Fruit fly (Drosophila melanogaster) whole organism, pupa: ENCODE results near the gene Lasp.

Experiments used
- CG10348 ChIP-seq: fragments of 200-800 bp; sonication (Bioruptor generic); IDR thresholded peaks from 2 replicates; pipeline ENCODE4 v1.3.6; 2022; ENCODE audit warnings: missing biosample characterization, missing genetic modification characterization
- CG12605 ChIP-seq: fragments of 200-800 bp; sonication (Bioruptor generic); IDR thresholded peaks from 2 replicates; pipeline ENCODE4 v1.3.6; 2022; ENCODE audit warnings: missing biosample characterization, missing genetic modification characterization
- CG13204 ChIP-seq: fragments of 200-800 bp; sonication (Bioruptor generic); optimal IDR thresholded peaks from 2 replicates; lab custom pipeline; 2018; ENCODE audit warnings: missing biosample characterization, mild to moderate bottlenecking, missing genetic modification characterization, moderate library complexity
- CG14655 ChIP-seq: fragments of 200-800 bp; sonication (Bioruptor generic); optimal IDR thresholded peaks from 3 replicates; lab custom pipeline; 2017; ENCODE audit warnings: mild to moderate bottlenecking, missing biosample characterization, missing genetic modification reagents, missing genetic modification characterization
- CG15710 ChIP-seq: fragments of 200-800 bp; sonication (Bioruptor generic); optimal IDR thresholded peaks from 2 replicates; lab custom pipeline; 2018; ENCODE audit warnings: missing biosample characterization, mild to moderate bottlenecking, missing genetic modification characterization, moderate library complexity
- CG17806 ChIP-seq: fragments of 200-800 bp; sonication (Bioruptor generic); optimal IDR thresholded peaks from 2 replicates; lab custom pipeline; 2018; ENCODE audit warnings: missing biosample characterization, mild to moderate bottlenecking, missing genetic modification characterization, moderate library complexity
- CG32121 ChIP-seq: fragments of 200-800 bp; sonication (Bioruptor generic); IDR thresholded peaks from 2 replicates; pipeline ENCODE4 v1.3.6; 2022; ENCODE audit warnings: missing biosample characterization, missing genetic modification characterization
- CG34367 ChIP-seq: fragments of 200-800 bp; sonication (Bioruptor generic); optimal IDR thresholded peaks from 2 replicates; lab custom pipeline; 2018; ENCODE audit warnings: missing biosample characterization, mild to moderate bottlenecking, missing genetic modification characterization
- CG4496 ChIP-seq: fragments of 200-800 bp; sonication (Bioruptor generic); IDR thresholded peaks from 3 replicates; pipeline ENCODE4 v1.3.6; 2022; ENCODE audit warnings: missing biosample characterization, missing genetic modification characterization
- CG8159 ChIP-seq: fragments of 200-800 bp; sonication (Bioruptor generic); optimal IDR thresholded peaks from 3 replicates; lab custom pipeline; 2018; ENCODE audit warnings: missing biosample characterization, mild to moderate bottlenecking, missing genetic modification characterization, moderate library complexity
- CG8301 ChIP-seq: fragments of 200-800 bp; sonication (Bioruptor generic); optimal IDR thresholded peaks from 2 replicates; lab custom pipeline; 2018; ENCODE audit warnings: missing biosample characterization, mild to moderate bottlenecking, missing genetic modification characterization
- CG9948 ChIP-seq: fragments of 200-800 bp; sonication (Bioruptor generic); optimal IDR thresholded peaks from 2 replicates; lab custom pipeline; 2018; ENCODE audit warnings: missing biosample characterization, mild to moderate bottlenecking, missing genetic modification characterization, moderate library complexity
- D1 ChIP-seq: fragments of 200-800 bp; sonication (Bioruptor generic); optimal IDR thresholded peaks from 2 replicates; lab custom pipeline; 2018; ENCODE audit warnings: missing biosample characterization, mild to moderate bottlenecking, missing genetic modification characterization, moderate library complexity
- EcR ChIP-seq: fragments of 200-800 bp; sonication (Bioruptor generic); optimal IDR thresholded peaks from 3 replicates; lab custom pipeline; 2019; ENCODE audit warnings: missing biosample characterization, missing genetic modification characterization, mild to moderate bottlenecking, moderate library complexity, missing genetic modification reagents
- Ets98B ChIP-seq: fragments of 200-800 bp; sonication (Bioruptor generic); IDR thresholded peaks from 2 replicates; pipeline ENCODE4 v1.3.6; 2022; ENCODE audit warnings: missing biosample characterization, missing genetic modification characterization
- Pif1A ChIP-seq: fragments of 200-800 bp; sonication (Bioruptor generic); optimal IDR thresholded peaks from 3 replicates; lab custom pipeline; 2016; ENCODE audit warnings: missing biosample characterization, missing genetic modification characterization
- Pif1B ChIP-seq: fragments of 200-800 bp; sonication (Bioruptor generic); optimal IDR thresholded peaks from 3 replicates; lab custom pipeline; 2016; ENCODE audit warnings: missing biosample characterization, missing genetic modification characterization
- Snoo ChIP-seq: fragments of 200-800 bp; sonication (Bioruptor generic); optimal IDR thresholded peaks from 3 replicates; lab custom pipeline; 2017; ENCODE audit warnings: missing biosample characterization, mild to moderate bottlenecking, missing genetic modification characterization, inconsistent platforms
- fd96Ca ChIP-seq: fragments of 200-800 bp; sonication (Bioruptor generic); IDR thresholded peaks from 3 replicates; pipeline ENCODE4 v1.3.6; 2022; ENCODE audit warnings: missing biosample characterization, missing genetic modification characterization
- gl ChIP-seq: fragments of 200-800 bp; sonication (Bioruptor generic); optimal IDR thresholded peaks from 2 replicates; lab custom pipeline; 2018; ENCODE audit warnings: missing biosample characterization, mild to moderate bottlenecking, missing genetic modification characterization
- rn ChIP-seq: fragments of 200-800 bp; sonication (Bioruptor generic); IDR thresholded peaks from 2 replicates; pipeline ENCODE4 v1.3.6; 2022; ENCODE audit warnings: missing biosample characterization, missing genetic modification characterization

The Lasp gene

dm6 chr3L:16748343-16748742, 36.9 kb upstream of the Lasp start:
- TF ChIP-seq CG17806 (tag; lab: Kevin White, UChicago) (peak; percentile 57), CG34367 (tag; lab: Kevin White, UChicago) (peak; percentile 36), CG12605 (GFP tag; lab: Robert Waterston, UW) (no peak), CG15710 (tag; lab: Kevin White, UChicago) (peak; percentile 55), rn (GFP tag; lab: Robert Waterston, UW) (no peak), CG4496 (GFP tag; lab: Robert Waterston, UW) (0 out of 3 replicates have a peak, but pooled peaks have one; percentile 31), CG13204 (GFP tag; lab: Kevin White, UChicago) (no peak), CG8159 (tag; lab: Kevin White, UChicago) (peak; percentile 66), EcR (no peak), CG8301 (tag; lab: Kevin White, UChicago) (peak; percentile 67), Pif1A (peak; percentile 29), fd96Ca (GFP tag; lab: Robert Waterston, UW) (no peak), CG32121 (GFP tag; lab: Robert Waterston, UW) (0 out of 2 replicates have a peak, but pooled peaks have one; percentile 44), D1 (tag; lab: Kevin White, UChicago) (no peak), Ets98B (no peak), CG10348 (GFP tag; lab: Robert Waterston, UW) (no peak), Snoo (peak; percentile 42), CG14655 (GFP tag; lab: Kevin White, UChicago) (peak; percentile 69), CG9948 (tag; lab: Kevin White, UChicago) (peak; percentile 56), gl (tag; lab: Kevin White, UChicago) (no peak), Pif1B (GFP tag; lab: Kevin White, UChicago) (peak; percentile 12)

- no peak for TF ChIP-seq CG13204 (GFP tag; lab: Kevin White, UChicago)
- peak; percentile 20 for TF ChIP-seq CG15710 (tag; lab: Kevin White, UChicago)
- no peak for TF ChIP-seq CG12605 (GFP tag; lab: Robert Waterston, UW)
- peak; percentile 67 for TF ChIP-seq CG9948 (tag; lab: Kevin White, UChicago)
- peak; percentile 31 for TF ChIP-seq CG14655 (GFP tag; lab: Kevin White, UChicago)
- TF ChIP-seq Snoo = no peak
- no peak for TF ChIP-seq CG32121 (GFP tag; lab: Robert Waterston, UW)
- TF ChIP-seq fd96Ca (GFP tag; lab: Robert Waterston, UW) = no peak
- peak; percentile 54 for TF ChIP-seq CG8301 (tag; lab: Kevin White, UChicago)
- peak; percentile 37 for TF ChIP-seq CG8159 (tag; lab: Kevin White, UChicago)
- no peak for TF ChIP-seq rn (GFP tag; lab: Robert Waterston, UW)
Observed at dm6 chr3L:16746586-16747383, 35.3 kb upstream of the Lasp start.

DNA sequence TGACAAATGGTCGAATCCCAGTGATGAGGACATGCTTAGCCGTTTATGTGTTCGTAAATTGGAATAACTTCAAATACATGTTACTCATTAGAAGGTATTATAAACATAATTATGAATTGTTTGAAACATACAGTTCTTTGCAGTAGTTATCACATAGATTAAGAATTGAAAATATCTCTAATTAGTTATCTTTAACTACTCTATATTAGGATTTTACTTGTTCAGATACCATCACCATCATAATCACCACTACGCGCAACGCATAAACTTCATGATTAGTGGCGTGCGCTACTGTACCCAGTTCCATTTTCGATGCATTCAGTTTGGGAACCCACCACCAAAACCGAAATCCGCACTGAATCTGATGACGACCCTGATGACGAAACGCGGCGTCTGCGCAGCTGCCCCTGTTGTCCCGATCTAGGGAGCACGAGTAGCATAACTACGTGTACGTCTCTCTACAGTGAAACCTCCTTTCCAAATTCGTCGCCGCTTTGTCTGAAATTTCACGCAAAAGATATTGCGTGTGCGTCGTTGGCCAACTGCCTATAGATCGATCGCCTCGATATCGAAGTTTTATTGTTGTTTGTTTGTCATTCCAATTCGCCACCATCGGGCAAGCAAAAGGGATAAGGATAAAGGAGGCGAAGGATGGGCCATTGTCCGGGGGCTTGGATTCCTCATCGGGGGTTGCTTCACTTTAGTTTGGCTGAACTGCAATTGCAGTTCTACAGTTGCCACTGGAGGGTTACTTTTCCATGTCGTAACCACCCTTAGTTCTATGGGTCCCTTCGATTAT, 32.6 kb upstream of the Lasp start:
- TF ChIP-seq CG10348 (GFP tag; lab: Robert Waterston, UW) = no peak
- no peak for TF ChIP-seq CG12605 (GFP tag; lab: Robert Waterston, UW)
- no peak for TF ChIP-seq Pif1A
- no peak for TF ChIP-seq CG8301 (tag; lab: Kevin White, UChicago)
- TF ChIP-seq CG17806 (tag; lab: Kevin White, UChicago) = no peak
- TF ChIP-seq Ets98B = no peak
- TF ChIP-seq fd96Ca (GFP tag; lab: Robert Waterston, UW) = no peak
- no peak for TF ChIP-seq CG4496 (GFP tag; lab: Robert Waterston, UW)
- no peak for TF ChIP-seq Snoo
- no peak for TF ChIP-seq CG34367 (tag; lab: Kevin White, UChicago)

DNA sequence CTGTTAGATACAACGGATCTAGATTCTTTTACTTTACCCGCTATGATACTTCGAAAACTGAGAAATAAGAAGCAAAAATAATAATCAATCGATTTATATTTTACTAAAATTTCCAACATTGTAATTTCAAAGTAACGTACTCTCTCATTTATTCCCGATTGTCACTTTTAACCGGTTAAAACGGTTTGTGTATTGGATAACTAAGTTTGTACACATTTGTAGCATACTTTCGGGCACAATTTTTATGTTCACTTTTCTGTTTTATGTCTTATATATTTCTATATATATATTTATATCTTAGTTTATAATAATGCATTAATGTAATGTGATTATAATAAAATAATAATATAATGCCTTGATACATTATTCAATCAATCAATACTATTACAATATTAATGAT, 30.2 kb upstream of the Lasp start:
- TF ChIP-seq CG32121 (GFP tag; lab: Robert Waterston, UW) (no peak), D1 (tag; lab: Kevin White, UChicago) (peak; percentile 67)

DNA sequence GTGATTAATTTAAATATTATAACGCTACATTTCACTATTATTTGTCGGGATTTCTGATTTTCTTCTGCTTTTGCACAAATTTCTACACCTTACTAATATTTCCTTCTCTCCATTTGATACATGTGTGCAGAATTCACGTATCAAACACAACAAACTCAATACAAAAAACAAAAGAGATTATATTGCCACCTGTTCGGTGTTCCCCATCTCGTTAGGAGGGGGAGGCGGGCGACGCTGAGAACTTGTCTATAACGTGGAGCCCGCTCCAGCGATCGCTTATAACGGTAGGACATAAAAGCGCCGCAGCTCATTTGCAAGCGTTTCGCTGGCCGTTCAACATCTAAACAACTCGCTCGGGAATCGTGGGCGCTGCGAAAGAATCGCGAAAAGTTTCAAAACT, 21.8 kb upstream of the Lasp start, which contains the start of gene CG9701:
TSS of gene CG9701 (plus strand) at position 301 of the 400 bp plus-strand sequence.
- TF ChIP-seq CG13204 (GFP tag; lab: Kevin White, UChicago) = no peak
- TF ChIP-seq D1 (tag; lab: Kevin White, UChicago) = no peak
- no peak for TF ChIP-seq fd96Ca (GFP tag; lab: Robert Waterston, UW)
- TF ChIP-seq CG12605 (GFP tag; lab: Robert Waterston, UW) = no peak
- no peak for TF ChIP-seq Pif1A
- no peak for TF ChIP-seq CG4496 (GFP tag; lab: Robert Waterston, UW)

DNA sequence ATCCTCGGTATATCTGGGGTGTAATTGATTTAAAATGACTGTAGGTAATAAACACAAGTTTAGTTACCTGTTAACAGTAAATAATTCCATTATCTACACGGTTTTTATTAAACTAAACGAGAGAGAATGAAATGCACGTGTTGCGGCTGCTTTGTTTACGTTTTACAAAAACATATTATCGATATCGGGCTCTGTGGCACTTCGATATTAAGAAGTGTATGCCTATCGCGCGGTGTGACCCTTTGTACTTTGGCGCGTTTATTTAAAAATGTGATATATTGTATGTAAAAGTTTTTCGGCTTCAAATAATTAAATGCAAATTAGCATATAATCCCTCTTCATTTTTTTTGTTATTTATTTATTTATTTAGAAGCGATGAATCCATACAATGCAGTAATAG, 19.2 kb upstream of the Lasp start, which contains the start of gene Dbp73D:
TSS of gene Dbp73D (minus strand) at position 174 of the 400 bp plus-strand sequence.
- TF ChIP-seq Ets98B (no peak), CG15710 (tag; lab: Kevin White, UChicago) (no peak), CG13204 (GFP tag; lab: Kevin White, UChicago) (no peak), CG14655 (GFP tag; lab: Kevin White, UChicago) (no peak), CG34367 (tag; lab: Kevin White, UChicago) (no peak), CG8159 (tag; lab: Kevin White, UChicago) (no peak), CG12605 (GFP tag; lab: Robert Waterston, UW) (no peak), CG4496 (GFP tag; lab: Robert Waterston, UW) (no peak), CG17806 (tag; lab: Kevin White, UChicago) (no peak), CG9948 (tag; lab: Kevin White, UChicago) (no peak), CG32121 (GFP tag; lab: Robert Waterston, UW) (no peak), EcR (no peak), Pif1B (GFP tag; lab: Kevin White, UChicago) (no peak), CG8301 (tag; lab: Kevin White, UChicago) (no peak), D1 (tag; lab: Kevin White, UChicago) (no peak), Snoo (no peak)
